Fruit fly (Drosophila melanogaster) whole organism: Measurements from ENCODE around the gene slif.

Experiments used
- EcR ChIP-seq, 2 experiments: fragments of >200 bp; optimal IDR thresholded peaks; 2 replicates each; lab custom pipeline; 2017; ENCODE audit warnings: missing biosample characterization in 2 of 2, missing genetic modification characterization in 2 of 2, missing genetic modification reagents in 2 of 2
- pan ChIP-seq: fragments of >200 bp; optimal IDR thresholded peaks from 2 replicates; lab custom pipeline; 2017
- psq ChIP-seq: fragments of >200 bp; optimal IDR thresholded peaks from 2 replicates; lab custom pipeline; 2017

DNA sequence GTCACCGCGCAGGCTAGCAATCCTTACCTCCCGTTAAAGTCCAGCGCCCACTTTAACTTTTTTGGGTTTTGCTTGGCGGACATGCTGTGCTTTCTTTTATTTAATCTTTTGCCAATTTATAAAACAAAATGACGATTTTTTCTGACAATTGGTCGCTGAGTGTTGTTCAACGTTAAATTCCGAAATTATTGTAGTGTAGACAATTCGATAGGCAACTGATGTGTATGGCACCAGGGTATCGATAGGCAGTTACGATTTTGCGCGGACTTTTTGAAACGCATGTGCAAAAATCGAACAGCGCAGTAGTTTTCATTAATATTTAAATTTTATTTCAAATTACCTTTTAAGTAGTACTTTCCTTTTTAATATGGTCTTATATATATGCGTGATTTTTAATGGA is 12.8 kb upstream of the slif start, which contains the start of gene EMC4:
- TF ChIP-seq psq (lab: Kevin White, UChicago) (no peak), pan (no peak), EcR (GFP tag; optimal IDR thresholded peaks at IDR 0.05; lab: Kevin White, UChicago) (no peak)
